Worm (Caenorhabditis elegans): Measurements from ENCODE around the gene C02B10.6.

DNA sequence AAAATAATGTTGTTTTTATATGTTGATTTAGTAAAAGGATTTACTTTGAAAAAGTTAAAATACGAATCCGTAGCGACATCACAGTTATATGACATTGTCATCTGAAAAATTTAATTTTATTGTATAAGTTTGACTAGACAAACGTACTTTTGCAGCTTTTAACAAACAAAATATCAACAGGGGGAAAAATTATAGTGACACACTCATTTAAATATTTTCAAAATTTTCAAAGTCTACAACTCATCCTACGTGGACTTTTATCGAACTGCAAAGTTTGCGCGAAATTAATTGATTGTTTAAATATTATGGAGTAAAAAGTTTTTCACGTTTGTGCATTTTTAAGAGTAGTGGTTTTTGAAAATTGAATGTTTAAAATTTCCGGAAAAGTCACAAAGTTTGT, 45.0 kb upstream of the C02B10.6 start, which contains the start of gene C09B9.85:
- TF ChIP-seq gmeb-2 (tag; optimal IDR thresholded peaks at IDR 0.05), result no peak
- no peak for TF ChIP-seq pqm-1 (tag; optimal IDR thresholded peaks at IDR 0.05)
- no peak for TF ChIP-seq pros-1 (tag; optimal IDR thresholded peaks at IDR 0.05)
- TF ChIP-seq pax-1 (tag; optimal IDR thresholded peaks at IDR 0.05), result no peak
- TF ChIP-seq ceh-9 (tag; optimal IDR thresholded peaks at IDR 0.05), result no peak
- no peak for TF ChIP-seq pha-4 (tag; optimal IDR thresholded peaks at IDR 0.05)
- TF ChIP-seq odd-2 (tag; optimal IDR thresholded peaks at IDR 0.05), result no peak
- TF ChIP-seq ahr-1 (tag; optimal IDR thresholded peaks at IDR 0.05), result no peak
- TF ChIP-seq ttx-3 (tag; optimal IDR thresholded peaks at IDR 0.05), result no peak
- TF ChIP-seq nhr-232 (tag; optimal IDR thresholded peaks at IDR 0.05), result no peak
- TF ChIP-seq fkh-10 (GFP tag; optimal IDR thresholded peaks at IDR 0.05), result no peak
- no peak for TF ChIP-seq pat-9 (tag; optimal IDR thresholded peaks at IDR 0.05)
- TF ChIP-seq fax-1 (tag; optimal IDR thresholded peaks at IDR 0.05), result no peak
- no peak for TF ChIP-seq lin-11 (tag; optimal IDR thresholded peaks at IDR 0.05)

Data from whole organism, late embryonic.